Fruit fly (Drosophila melanogaster) whole organism, embryonic: ENCODE measurements around the gene CNMa.
A peak's percentile ranks its signal among the peaks of the same experiment; 100 is the strongest.

Experiments used
- CG10959 ChIP-seq: fragments of 200-800 bp; sonication (Bioruptor generic); IDR thresholded peaks from 2 replicates; pipeline ENCODE4 v1.3.6; 2022; ENCODE audit warnings: missing biosample characterization, missing genetic modification characterization
- CG13775 ChIP-seq: fragments of 200-800 bp; sonication (Bioruptor generic); optimal IDR thresholded peaks from 3 replicates; lab custom pipeline; 2017; ENCODE audit warnings: missing biosample characterization, mild to moderate bottlenecking, missing genetic modification characterization
- CG13894 ChIP-seq: fragments of 200-800 bp; sonication (Bioruptor generic); optimal IDR thresholded peaks from 3 replicates; lab custom pipeline; 2018; ENCODE audit warnings: missing biosample characterization, mild to moderate bottlenecking, missing genetic modification characterization, moderate library complexity
- CG14014 ChIP-seq: fragments of 200-800 bp; sonication (Bioruptor generic); IDR thresholded peaks from 2 replicates; pipeline ENCODE4 v1.3.6; 2022; ENCODE audit warnings: missing biosample characterization, missing genetic modification characterization
- CG14667 ChIP-seq: fragments of 200-800 bp; sonication (Bioruptor generic); IDR thresholded peaks from 2 replicates; pipeline ENCODE4 v1.3.6; 2022; ENCODE audit warnings: missing biosample characterization, missing genetic modification characterization
- CG15696 ChIP-seq: fragments of 200-800 bp; sonication (Bioruptor generic); optimal IDR thresholded peaks from 2 replicates; lab custom pipeline; 2019; ENCODE audit warnings: missing biosample characterization, mild to moderate bottlenecking, missing genetic modification characterization, moderate library complexity
- CG17328 ChIP-seq: fragments of 200-800 bp; sonication (Bioruptor generic); IDR thresholded peaks from 2 replicates; pipeline ENCODE4 v1.3.6; 2022; ENCODE audit warnings: missing biosample characterization, missing genetic modification characterization
- CG2678 ChIP-seq: fragments of 200-800 bp; sonication (Bioruptor generic); optimal IDR thresholded peaks from 3 replicates; lab custom pipeline; 2019; ENCODE audit warnings: missing biosample characterization, mild to moderate bottlenecking, missing genetic modification characterization, moderate library complexity
- CG31365 ChIP-seq: fragments of 200-800 bp; sonication (Bioruptor generic); optimal IDR thresholded peaks from 2 replicates; lab custom pipeline; 2018; ENCODE audit warnings: missing biosample characterization, mild to moderate bottlenecking, missing genetic modification characterization
- CG31441 ChIP-seq: fragments of 200-800 bp; sonication (Bioruptor generic); IDR thresholded peaks from 2 replicates; pipeline ENCODE4 v1.3.6; 2022; ENCODE audit warnings: missing biosample characterization, missing genetic modification characterization
- CG3163 ChIP-seq: fragments of 200-800 bp; sonication (Bioruptor generic); optimal IDR thresholded peaks from 3 replicates; lab custom pipeline; 2016; ENCODE audit warnings: missing biosample characterization, missing genetic modification characterization
- CG3995 ChIP-seq: fragments of 200-800 bp; sonication (Bioruptor generic); optimal IDR thresholded peaks from 3 replicates; lab custom pipeline; 2016; ENCODE audit warnings: missing biosample characterization, missing genetic modification characterization
- CG4282 ChIP-seq: fragments of 200-800 bp; sonication (Bioruptor generic); optimal IDR thresholded peaks from 2 replicates; lab custom pipeline; 2016; ENCODE audit warnings: missing biosample characterization, missing genetic modification characterization
- CG4617 ChIP-seq: fragments of 200-800 bp; sonication (Bioruptor generic); optimal IDR thresholded peaks from 3 replicates; lab custom pipeline; 2016; ENCODE audit warnings: missing biosample characterization, missing genetic modification characterization, borderline replicate concordance
- CG4820 ChIP-seq: fragments of 200-800 bp; sonication (Bioruptor generic); optimal IDR thresholded peaks from 3 replicates; lab custom pipeline; 2016; ENCODE audit warnings: missing biosample characterization, missing genetic modification characterization
- CG9437 ChIP-seq: fragments of 200-800 bp; sonication (Bioruptor generic); optimal IDR thresholded peaks from 2 replicates; lab custom pipeline; 2018; ENCODE audit warnings: missing biosample characterization, mild to moderate bottlenecking, missing genetic modification characterization
- CG9932 ChIP-seq: fragments of 200-800 bp; sonication (Bioruptor generic); IDR thresholded peaks from 2 replicates; pipeline ENCODE4 v1.3.6; 2022; ENCODE audit warnings: missing biosample characterization, missing genetic modification characterization
- Dad ChIP-seq: fragments of 200-800 bp; sonication (Bioruptor generic); optimal IDR thresholded peaks from 3 replicates; lab custom pipeline; 2016; ENCODE audit warnings: missing biosample characterization, missing genetic modification characterization
- Dbx ChIP-seq: fragments of 200-800 bp; sonication (Bioruptor generic); IDR thresholded peaks from 3 replicates; pipeline ENCODE4 v1.3.6; 2022; ENCODE audit warnings: missing biosample characterization, missing genetic modification characterization
- Doc2 ChIP-seq: fragments of 200-800 bp; sonication (Bioruptor generic); IDR thresholded peaks from 2 replicates; pipeline ENCODE4 v1.3.6; 2022; ENCODE audit warnings: missing biosample characterization, missing genetic modification characterization
- HLHmδ ChIP-seq: fragments of 200-800 bp; sonication (Bioruptor generic); optimal IDR thresholded peaks from 2 replicates; lab custom pipeline; 2018; ENCODE audit warnings: missing biosample characterization, mild to moderate bottlenecking, missing genetic modification characterization, moderate library complexity
- Hr39 ChIP-seq: fragments of >200 bp; optimal IDR thresholded peaks from 2 replicates; lab custom pipeline; 2017
- Hsf ChIP-seq: fragments of 200-800 bp; sonication (Bioruptor generic); optimal IDR thresholded peaks from 3 replicates; lab custom pipeline; 2016; ENCODE audit warnings: missing biosample characterization, missing genetic modification characterization
- Max ChIP-seq: fragments of 200-800 bp; sonication (Bioruptor generic); optimal IDR thresholded peaks from 2 replicates; lab custom pipeline; 2016; ENCODE audit warnings: missing biosample characterization, mild to moderate bottlenecking, missing genetic modification characterization
- Med ChIP-seq: fragments of 200-800 bp; sonication (Bioruptor generic); peaks from one replicate; lab custom pipeline; 2016; ENCODE audit warnings: missing biosample characterization, missing genetic modification characterization, mild to moderate bottlenecking, inconsistent platforms, moderate library complexity
- NK7.1 ChIP-seq: fragments of 200-800 bp; sonication (Bioruptor generic); optimal IDR thresholded peaks from 3 replicates; lab custom pipeline; 2016; ENCODE audit warnings: missing biosample characterization, missing genetic modification characterization
- Oaz ChIP-seq: fragments of 200-800 bp; sonication (Bioruptor generic); IDR thresholded peaks from 2 replicates; pipeline ENCODE4 v1.3.6; 2022; ENCODE audit warnings: missing biosample characterization, missing genetic modification characterization
- Opbp ChIP-seq: fragments of 200-800 bp; sonication (Bioruptor generic); IDR thresholded peaks from 3 replicates; pipeline ENCODE4 v1.3.6; 2022; ENCODE audit warnings: missing biosample characterization, missing genetic modification characterization; ENCODE audit not compliant: partially characterized antibody
- Optix ChIP-seq: fragments of 200-800 bp; sonication (Bioruptor generic); IDR thresholded peaks from 3 replicates; pipeline ENCODE4 v1.3.6; 2022; ENCODE audit warnings: missing biosample characterization, missing genetic modification characterization
- Poxn ChIP-seq: fragments of 200-800 bp; sonication (Bioruptor generic); IDR thresholded peaks from 2 replicates; pipeline ENCODE4 v1.3.6; 2022; ENCODE audit warnings: missing biosample characterization, missing genetic modification characterization
- Six4 ChIP-seq: fragments of 200-800 bp; sonication (Bioruptor generic); optimal IDR thresholded peaks from 2 replicates; lab custom pipeline; 2016; ENCODE audit warnings: missing biosample characterization, missing genetic modification characterization
- Stat92E ChIP-seq, 3 experiments: fragments of >200 bp in 2 of 3; fragments of 200-800 bp in 1 of 3; sonication (Bioruptor generic) in 1 of 3; optimal IDR thresholded peaks; 2 replicates each; lab custom pipeline; 2017 to 2019; ENCODE audit warnings: missing biosample characterization in 3 of 3, missing genetic modification characterization in 3 of 3, mild to moderate bottlenecking in 1 of 3, moderate library complexity in 1 of 3
- Xrp1 ChIP-seq: fragments of 200-800 bp; sonication (Bioruptor generic); IDR thresholded peaks from 2 replicates; pipeline ENCODE4 v1.3.6; 2022; ENCODE audit warnings: missing biosample characterization, missing genetic modification characterization
- al ChIP-seq: fragments of 200-800 bp; sonication (Bioruptor generic); IDR thresholded peaks from 2 replicates; pipeline ENCODE4 v1.3.6; 2022; ENCODE audit warnings: missing biosample characterization, missing genetic modification characterization
- bab2 ChIP-seq: fragments of 200-800 bp; sonication (Bioruptor generic); optimal IDR thresholded peaks from 2 replicates; lab custom pipeline; 2016; ENCODE audit warnings: missing biosample characterization, missing genetic modification characterization
- cato ChIP-seq: fragments of 200-800 bp; sonication (Bioruptor generic); optimal IDR thresholded peaks from 2 replicates; lab custom pipeline; 2016; ENCODE audit warnings: missing biosample characterization, missing genetic modification characterization, borderline replicate concordance
- chif ChIP-seq, 2 experiments: fragments of 200-800 bp; sonication (Bioruptor generic); optimal IDR thresholded peaks; 3 replicates each; lab custom pipeline; 2016; ENCODE audit warnings: missing biosample characterization in 2 of 2, missing genetic modification characterization in 2 of 2
- da ChIP-seq: fragments of 200-800 bp; sonication (Bioruptor generic); optimal IDR thresholded peaks from 2 replicates; lab custom pipeline; 2016; ENCODE audit warnings: missing biosample characterization, missing genetic modification characterization
- dan ChIP-seq: fragments of 200-800 bp; sonication (Bioruptor generic); IDR thresholded peaks from 2 replicates; pipeline ENCODE4 v1.3.6; 2022; ENCODE audit warnings: missing biosample characterization, missing genetic modification characterization
- en ChIP-seq: fragments of 200-800 bp; sonication (Bioruptor generic); optimal IDR thresholded peaks from 2 replicates; lab custom pipeline; 2016; ENCODE audit warnings: missing biosample characterization, missing genetic modification characterization
- ewg ChIP-seq: fragments of 200-800 bp; sonication (Bioruptor generic); optimal IDR thresholded peaks from 3 replicates; lab custom pipeline; 2017; ENCODE audit warnings: mild to moderate bottlenecking, missing biosample characterization, missing genetic modification reagents, missing genetic modification characterization
- fru ChIP-seq: fragments of >200 bp; optimal IDR thresholded peaks from 2 replicates; lab custom pipeline; 2017
- hbn ChIP-seq: fragments of 200-800 bp; sonication (Bioruptor generic); IDR thresholded peaks from 2 replicates; pipeline ENCODE4 v1.3.6; 2022; ENCODE audit warnings: missing biosample characterization, missing genetic modification characterization; ENCODE audit not compliant: partially characterized antibody
- kah ChIP-seq: fragments of 200-800 bp; sonication (Bioruptor generic); optimal IDR thresholded peaks from 2 replicates; lab custom pipeline; 2018; ENCODE audit warnings: missing biosample characterization, mild to moderate bottlenecking, missing genetic modification characterization
- mirr ChIP-seq: fragments of 200-800 bp; sonication (Bioruptor generic); optimal IDR thresholded peaks from 3 replicates; lab custom pipeline; 2018; ENCODE audit warnings: missing biosample characterization, mild to moderate bottlenecking, missing genetic modification characterization
- p53 ChIP-seq: fragments of 200-800 bp; sonication (Bioruptor generic); optimal IDR thresholded peaks from 2 replicates; lab custom pipeline; 2016; ENCODE audit warnings: missing biosample characterization, missing genetic modification characterization
- pros ChIP-seq: fragments of 200-800 bp; sonication (Bioruptor generic); optimal IDR thresholded peaks from 3 replicates; lab custom pipeline; 2019; ENCODE audit warnings: missing biosample characterization, mild to moderate bottlenecking, missing genetic modification characterization, moderate library complexity
- sens-2 ChIP-seq: fragments of 200-800 bp; sonication (Bioruptor generic); IDR thresholded peaks from 2 replicates; pipeline ENCODE4 v1.3.6; 2022; ENCODE audit warnings: missing biosample characterization, missing genetic modification characterization
- sisA ChIP-seq: fragments of 200-800 bp; sonication (Bioruptor generic); IDR thresholded peaks from 2 replicates; pipeline ENCODE4 v1.3.6; 2022; ENCODE audit warnings: missing biosample characterization, missing genetic modification characterization
- tll ChIP-seq, 2 experiments: fragments of 200-800 bp in 1 of 2; fragments of >200 bp in 1 of 2; sonication (Bioruptor generic) in 1 of 2; optimal IDR thresholded peaks; 2 replicates each; lab custom pipeline; 2017 to 2019; ENCODE audit warnings: missing biosample characterization in 2 of 2, missing genetic modification characterization in 2 of 2, mild to moderate bottlenecking in 1 of 2, moderate library complexity in 1 of 2
- z ChIP-seq: fragments of 200-800 bp; sonication (Bioruptor generic); IDR thresholded peaks from 3 replicates; pipeline ENCODE4 v1.3.6; 2022; ENCODE audit warnings: missing biosample characterization, missing genetic modification characterization
- zen2 ChIP-seq: fragments of 200-800 bp; sonication (Bioruptor generic); IDR thresholded peaks from 3 replicates; pipeline ENCODE4 v1.3.6; 2022; ENCODE audit warnings: missing biosample characterization, missing genetic modification characterization; ENCODE audit not compliant: partially characterized antibody

The CNMa gene

dm6 chr3L:1808631-1809030 is 46.8 kb downstream of the CNMa start (continued):
- TF ChIP-seq Six4 (GFP tag; lab: Kevin White, UChicago) (peak; percentile 89), en (GFP tag; lab: Kevin White, UChicago) (peak; percentile 89), CG31365 (tag; lab: Kevin White, UChicago) (peak; percentile 76), cato (peak; percentile 57), al (GFP tag; lab: Robert Waterston, UW) (peak; percentile 92), HLHmδ (no peak), CG14667 (GFP tag; lab: Robert Waterston, UW) (peak; percentile 88), z (GFP tag; lab: Robert Waterston, UW) (0 out of 3 replicates have a peak, but pooled peaks have one; percentile 44), Optix (GFP tag; lab: Robert Waterston, UW) (peak; percentile 91), Med (GFP tag; lab: Kevin White, UChicago) (peak; percentile 99), hbn (GFP tag; lab: Robert Waterston, UW) (no peak), NK7.1 (GFP tag; lab: Kevin White, UChicago) (peak; percentile 66), Stat92E (GFP tag; optimal IDR thresholded peaks at IDR 0.05; lab: Kevin White, UChicago) (no peak), CG4820 (GFP tag; lab: Kevin White, UChicago) (peak; percentile 85), CG2678 (tag; lab: Kevin White, UChicago) (peak; percentile 92), Xrp1 (peak; percentile 94), CG13894 (peak; percentile 85), CG3163 (peak; percentile 67), chif (GFP tag; optimal IDR thresholded peaks at IDR 0.05; lab: Kevin White, UChicago) (peak; percentile 84 to 91), Doc2 (GFP tag; lab: Robert Waterston, UW) (peak; percentile 74), Opbp (GFP tag; lab: Robert Waterston, UW) (no peak), kah (GFP tag; lab: Kevin White, UChicago) (peak; percentile 57), CG4617 (GFP tag; lab: Kevin White, UChicago) (peak; percentile 59), Dad (peak; percentile 89), pros (GFP tag; lab: Kevin White, UChicago) (no peak), CG10959 (GFP tag; lab: Robert Waterston, UW) (peak; percentile 84), Dbx (GFP tag; lab: Robert Waterston, UW) (peak; percentile 89), CG14014 (GFP tag; lab: Robert Waterston, UW) (peak; percentile 95), CG3995 (GFP tag; lab: Kevin White, UChicago) (peak; percentile 6), CG31441 (GFP tag; lab: Robert Waterston, UW) (peak; percentile 88), Hr39 (lab: Kevin White, UChicago) (no peak), CG15696 (tag; lab: Kevin White, UChicago) (peak; percentile 45), mirr (GFP tag; lab: Kevin White, UChicago) (peak; percentile 74), CG4282 (GFP tag; lab: Kevin White, UChicago) (peak; percentile 81), da (peak; percentile 7), Max (GFP tag; lab: Kevin White, UChicago) (peak; percentile 75), CG13775 (GFP tag; lab: Kevin White, UChicago) (peak; percentile 74), fru (no peak), tll (GFP tag; optimal IDR thresholded peaks at IDR 0.05; lab: Kevin White, UChicago) (no peak), CG17328 (GFP tag; lab: Robert Waterston, UW) (peak; percentile 91), Poxn (GFP tag; lab: Robert Waterston, UW) (peak; percentile 53), sisA (GFP tag; lab: Robert Waterston, UW) (peak; percentile 91), Oaz (GFP tag; lab: Robert Waterston, UW) (peak; percentile 88), dan (GFP tag; lab: Robert Waterston, UW) (no peak), sens-2 (peak; percentile 85), zen2 (no peak), ewg (GFP tag; lab: Kevin White, UChicago) (peak; percentile 71), bab2 (GFP tag; lab: Kevin White, UChicago) (peak; percentile 90), CG9932 (GFP tag; lab: Robert Waterston, UW) (peak; percentile 91), p53 (GFP tag; lab: Kevin White, UChicago) (peak; percentile 59), CG9437 (peak; percentile 67), Hsf (GFP tag; lab: Kevin White, UChicago) (peak; percentile 89)
